Worm (Caenorhabditis elegans) whole organism, L1 larva: ENCODE results near the gene srw-8.

ENCODE experiments used
- C04F5.9 ChIP-seq: sonication (generic microtip); optimal IDR thresholded peaks from 2 replicates; lab custom pipeline; 2016; ENCODE audit warnings: missing genetic modification characterization, missing compliant biosample characterization
- C16A3.4 ChIP-seq: fragments of 150-350 bp; optimal IDR thresholded peaks from 2 replicates; lab custom pipeline; 2014; ENCODE audit warnings: missing biosample characterization, missing genetic modification characterization
- C34B4.2 ChIP-seq: sonication (generic microtip); optimal IDR thresholded peaks from 2 replicates; lab custom pipeline; 2017; ENCODE audit warnings: mild to moderate bottlenecking, missing genetic modification characterization, missing compliant biosample characterization
- Y116A8C.19 ChIP-seq: sonication (generic microtip); optimal IDR thresholded peaks from 2 replicates; lab custom pipeline; 2016; ENCODE audit warnings: missing compliant biosample characterization, missing genetic modification characterization, borderline replicate concordance
- alr-1 ChIP-seq: fragments of 200-800 bp; sonication (Bioruptor generic); optimal IDR thresholded peaks from 2 replicates; lab custom pipeline; 2018; ENCODE audit warnings: borderline replicate concordance, mild to moderate bottlenecking, missing genetic modification characterization, missing compliant biosample characterization
- ceh-8 ChIP-seq: fragments of 200-800 bp; sonication (Bioruptor generic); optimal IDR thresholded peaks from 2 replicates; lab custom pipeline; 2018; ENCODE audit warnings: mild to moderate bottlenecking, missing genetic modification characterization, moderate library complexity, missing compliant biosample characterization
- ceh-82 ChIP-seq, 3 experiments: fragments of 150-350 bp in 1 of 3; sonication (generic microtip) in 2 of 3; optimal IDR thresholded peaks; 2 replicates each; lab custom pipeline; 2014 to 2017; ENCODE audit warnings: missing biosample characterization in 3 of 3, missing genetic modification characterization in 3 of 3
- ceh-88 ChIP-seq: fragments of 200-800 bp; sonication (Bioruptor generic); IDR thresholded peaks from 2 replicates; pipeline ENCODE4 v1.3.6; 2022; ENCODE audit warnings: missing genetic modification characterization, missing compliant biosample characterization
- ceh-90 ChIP-seq: sonication (generic microtip); optimal IDR thresholded peaks from 2 replicates; lab custom pipeline; 2016; ENCODE audit warnings: missing genetic modification characterization, missing compliant biosample characterization
- ces-1 ChIP-seq: fragments of 150-350 bp; optimal IDR thresholded peaks from 2 replicates; lab custom pipeline; 2014; ENCODE audit warnings: missing biosample characterization, missing genetic modification reagents, missing genetic modification characterization
- dpl-1 ChIP-seq, 3 experiments: fragments of 150-350 bp in 2 of 3; sonication (generic microtip) in 1 of 3; optimal IDR thresholded peaks; 2 replicates each; lab custom pipeline; 2014 to 2017; ENCODE audit warnings: missing biosample characterization in 3 of 3, missing genetic modification characterization in 3 of 3, missing genetic modification reagents in 3 of 3
- efl-1 ChIP-seq, 4 experiments: fragments of 150-350 bp; optimal IDR thresholded peaks in 3 of 4; peaks in 1 of 4; 1 replicate in 1 of 4; 2 replicates in 3 of 4; lab custom pipeline; 2014; ENCODE audit warnings: missing biosample characterization in 2 of 4, missing genetic modification characterization in 2 of 4, missing genetic modification reagents in 2 of 4
- egl-27 ChIP-seq, 2 experiments: fragments of 150-350 bp in 1 of 2; sonication (generic microtip); optimal IDR thresholded peaks; 3 replicates each; lab custom pipeline; 2017 to 2018; ENCODE audit warnings: missing biosample characterization in 2 of 2, missing genetic modification characterization in 2 of 2, missing genetic modification reagents in 2 of 2
- grh-1 ChIP-seq: fragments of 200-800 bp; sonication (Bioruptor generic); IDR thresholded peaks from 2 replicates; pipeline ENCODE4 v1.3.6; 2022; ENCODE audit warnings: missing genetic modification reagents, missing genetic modification characterization, missing compliant biosample characterization
- hlh-4 ChIP-seq: sonication (generic microtip); optimal IDR thresholded peaks from 2 replicates; lab custom pipeline; 2016; ENCODE audit warnings: mild to moderate bottlenecking, missing genetic modification characterization, missing compliant biosample characterization
- irx-1 ChIP-seq: sonication (generic microtip); optimal IDR thresholded peaks from 2 replicates; lab custom pipeline; 2016; ENCODE audit warnings: missing genetic modification characterization, missing compliant biosample characterization
- isw-1 ChIP-seq: fragments of 200-800 bp; sonication (Bioruptor generic); IDR thresholded peaks from 2 replicates; pipeline ENCODE4 v1.3.6; 2022; ENCODE audit warnings: missing genetic modification characterization, missing compliant biosample characterization
- jun-1 ChIP-seq: fragments of 150-350 bp; optimal IDR thresholded peaks from 2 replicates; lab custom pipeline; 2014; ENCODE audit warnings: missing biosample characterization, missing genetic modification reagents, missing genetic modification characterization
- lin-15B ChIP-seq: fragments of 150-350 bp; sonication (generic microtip); optimal IDR thresholded peaks from 3 replicates; lab custom pipeline; 2014; ENCODE audit warnings: missing biosample characterization, missing genetic modification characterization
- lin-35 ChIP-seq, 2 experiments: fragments of 150-350 bp; optimal IDR thresholded peaks; 2 replicates each; lab custom pipeline; 2014; ENCODE audit warnings: missing biosample characterization in 2 of 2, missing genetic modification characterization in 2 of 2, missing genetic modification reagents in 2 of 2
- mep-1 ChIP-seq: fragments of 150-350 bp; optimal IDR thresholded peaks from 2 replicates; lab custom pipeline; 2014; ENCODE audit warnings: missing biosample characterization, missing genetic modification characterization
- nhr-77 ChIP-seq: fragments of 150-350 bp; optimal IDR thresholded peaks from 2 replicates; lab custom pipeline; 2014; ENCODE audit warnings: missing biosample characterization, missing genetic modification characterization
- nhr-84 ChIP-seq: sonication (generic microtip); optimal IDR thresholded peaks from 2 replicates; lab custom pipeline; 2017; ENCODE audit warnings: missing biosample characterization, missing genetic modification characterization
- pax-3 ChIP-seq: fragments of 200-800 bp; sonication (Bioruptor generic); optimal IDR thresholded peaks from 2 replicates; lab custom pipeline; 2018; ENCODE audit warnings: mild to moderate bottlenecking, missing genetic modification characterization, moderate library complexity, missing compliant biosample characterization
- snpc-4 ChIP-seq: fragments of 150-350 bp; optimal IDR thresholded peaks from 2 replicates; lab custom pipeline; 2014; ENCODE audit warnings: missing biosample characterization, missing genetic modification characterization
- snu-23 ChIP-seq: sonication (generic microtip); optimal IDR thresholded peaks from 2 replicates; lab custom pipeline; 2016; ENCODE audit warnings: missing genetic modification characterization, missing compliant biosample characterization
- sox-4 ChIP-seq: sonication (generic microtip); optimal IDR thresholded peaks from 2 replicates; lab custom pipeline; 2016; ENCODE audit warnings: missing genetic modification characterization, missing compliant biosample characterization
- swsn-7 ChIP-seq: sonication (generic microtip); optimal IDR thresholded peaks from 2 replicates; lab custom pipeline; 2016; ENCODE audit warnings: missing genetic modification characterization, missing compliant biosample characterization
- tbx-2 ChIP-seq: sonication (generic microtip); optimal IDR thresholded peaks from 2 replicates; lab custom pipeline; 2016; ENCODE audit warnings: missing genetic modification characterization, missing compliant biosample characterization
- tlp-1 ChIP-seq: fragments of 150-350 bp; optimal IDR thresholded peaks from 2 replicates; lab custom pipeline; 2014; ENCODE audit warnings: missing biosample characterization, missing genetic modification characterization
- unc-30 ChIP-seq: sonication (generic microtip); optimal IDR thresholded peaks from 2 replicates; lab custom pipeline; 2017; ENCODE audit warnings: missing biosample characterization, missing genetic modification characterization
- unc-62 ChIP-seq: fragments of 150-350 bp; optimal IDR thresholded peaks from 2 replicates; lab custom pipeline; 2014; ENCODE audit warnings: missing biosample characterization, missing genetic modification reagents, missing genetic modification characterization
- unc-86 ChIP-seq: sonication (generic microtip); optimal IDR thresholded peaks from 2 replicates; lab custom pipeline; 2016; ENCODE audit warnings: missing genetic modification characterization, missing compliant biosample characterization
- unc-98 ChIP-seq: fragments of 200-800 bp; sonication (Bioruptor generic); IDR thresholded peaks from 2 replicates; pipeline ENCODE4 v1.3.6; 2022; ENCODE audit warnings: missing genetic modification characterization, missing compliant biosample characterization
- zag-1 ChIP-seq: fragments of 150-350 bp; optimal IDR thresholded peaks from 2 replicates; lab custom pipeline; 2014; ENCODE audit warnings: missing biosample characterization, missing genetic modification characterization
- ztf-4 ChIP-seq: fragments of 150-350 bp; optimal IDR thresholded peaks from 2 replicates; lab custom pipeline; 2014; ENCODE audit warnings: missing biosample characterization, missing genetic modification characterization

The srw-8 gene

ce11 chrV:2996105-2996504 lies 38.0 kb downstream of the srw-8 start, which contains the start of gene srw-120:
Gene srw-120, minus strand, starts transcription at chrV:2996205.
- TF ChIP-seq nhr-84 (tag; lab: Kevin White, UChicago) (no peak), C16A3.4 (tag; lab: Kevin White, UChicago) (no peak), lin-35 (GFP tag; optimal IDR thresholded peaks at IDR 0.05; lab: Kevin White, UChicago) (no peak), tbx-2 (tag; lab: Kevin White, UChicago) (no peak), swsn-7 (no peak), sox-4 (no peak), C34B4.2 (tag; lab: Kevin White, UChicago) (no peak), ztf-4 (tag; lab: Kevin White, UChicago) (no peak), dpl-1 (GFP tag; optimal IDR thresholded peaks at IDR 0.05; lab: Kevin White, UChicago) (no peak), alr-1 (tag; lab: Kevin White, UChicago) (no peak), C04F5.9 (tag; lab: Kevin White, UChicago) (no peak), ceh-82 (tag; optimal IDR thresholded peaks at IDR 0.05; lab: Kevin White, UChicago) (no peak), ceh-88 (GFP tag; lab: Robert Waterston, UW) (no peak), unc-98 (GFP tag; lab: Robert Waterston, UW) (no peak), unc-62 (no peak), Y116A8C.19 (tag; lab: Kevin White, UChicago) (no peak), ceh-8 (GFP tag; lab: Kevin White, UChicago) (no peak)

ce11 chrV:2993816-2994215 lies 40.3 kb downstream of the srw-8 start, which contains the start of gene srw-115:
Gene srw-115, minus strand, starts transcription at chrV:2993916.
- TF ChIP-seq ceh-82 (tag; optimal IDR thresholded peaks at IDR 0.05; lab: Kevin White, UChicago) (no peak), egl-27 (tag; optimal IDR thresholded peaks at IDR 0.05; lab: Kevin White, UChicago) (no peak), lin-15B (no peak), alr-1 (tag; lab: Kevin White, UChicago) (no peak)

DNA sequence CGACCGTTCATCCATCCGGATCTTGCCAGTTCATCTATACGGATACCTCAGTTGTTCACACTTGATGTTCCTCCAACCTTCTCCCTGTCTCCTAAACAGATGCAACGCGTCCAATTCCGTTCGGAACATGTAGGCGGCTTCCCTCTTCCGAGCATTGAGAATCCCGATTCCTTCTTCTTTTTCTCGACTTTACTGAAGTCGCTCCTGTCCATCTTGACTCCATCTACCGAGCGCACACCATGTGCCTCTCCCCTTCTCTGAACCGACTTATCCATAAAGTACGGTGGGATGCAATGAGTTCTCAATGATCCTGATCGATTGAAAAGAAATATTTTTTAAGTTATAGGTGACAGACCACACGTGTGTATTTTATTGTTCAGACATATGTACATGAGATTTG lies 42.1 kb downstream of the srw-8 start:
- no peak for TF ChIP-seq jun-1 (tag; lab: Kevin White, UChicago)
- no peak for TF ChIP-seq nhr-77
- TF ChIP-seq, all 84 proteins: peak for 0

- TF ChIP-seq tlp-1 (tag; lab: Kevin White, UChicago) (no peak), snu-23 (GFP tag; lab: Kevin White, UChicago) (no peak), irx-1 (tag; lab: Kevin White, UChicago) (no peak), zag-1 (no peak), dpl-1 (GFP tag; optimal IDR thresholded peaks at IDR 0.05; lab: Kevin White, UChicago) (no peak), ces-1 (GFP tag; lab: Kevin White, UChicago) (no peak), snpc-4 (tag; lab: Kevin White, UChicago) (no peak), ceh-82 (tag; optimal IDR thresholded peaks at IDR 0.05; lab: Kevin White, UChicago) (no peak), mep-1 (tag; lab: Kevin White, UChicago) (no peak), pax-3 (tag; lab: Kevin White, UChicago) (no peak), isw-1 (no peak), grh-1 (no peak), efl-1 (optimal IDR thresholded peaks at IDR 0.05; lab: Kevin White, UChicago) (no peak), efl-1 (GFP tag; optimal IDR thresholded peaks at IDR 0.05 in 1 of 2; lab: Kevin White, UChicago) (no peak), hlh-4 (tag; lab: Kevin White, UChicago) (no peak), unc-86 (tag; lab: Kevin White, UChicago) (no peak), C34B4.2 (tag; lab: Kevin White, UChicago) (no peak), unc-30 (tag; lab: Kevin White, UChicago) (no peak), unc-98 (GFP tag; lab: Robert Waterston, UW) (no peak), ceh-88 (GFP tag; lab: Robert Waterston, UW) (no peak), ceh-90 (tag; lab: Kevin White, UChicago) (no peak)
These were observed 42.7 kb downstream of the srw-8 start, which contains the start of gene srw-121 for ce11 chrV:2991485-2991884. Gene srw-121, minus strand, starts transcription at chrV:2991585.
